Fruit fly (Drosophila melanogaster) S2 (cell line): Measurements from ENCODE around the gene TfIIFalpha.

Experiments
- CG8478 ChIP-seq: fragments of >200 bp; optimal IDR thresholded peaks from 2 replicates; lab custom pipeline; 2018
- CTCF ChIP-seq, 2 experiments: fragments of >200 bp; optimal IDR thresholded peaks; 2 replicates each; lab custom pipeline; 2018

dm6 chr3R:6375944-6376343, 4.3 kb upstream of the TfIIFalpha start, which contains the start of gene CRAT:
- TF ChIP-seq CTCF (optimal IDR thresholded peaks at IDR 0.05; lab: Kevin White, UChicago) (no peak), CG8478 (lab: Kevin White, UChicago) (no peak)
